Worm (Caenorhabditis elegans) whole organism, young adult: ENCODE measurements around the gene dmsr-8.

Experiments
- K12H6.12 ChIP-seq: fragments of 200-800 bp; sonication (Bioruptor generic); optimal IDR thresholded peaks from 2 replicates; lab custom pipeline; 2018; ENCODE audit warnings: mild to moderate bottlenecking, missing genetic modification characterization, missing compliant biosample characterization
- egl-18 ChIP-seq: fragments of 200-800 bp; sonication (Bioruptor generic); IDR thresholded peaks from 2 replicates; pipeline ENCODE4 v1.3.6; 2022; ENCODE audit warnings: missing genetic modification reagents, missing genetic modification characterization, missing compliant biosample characterization
- ets-4 ChIP-seq: fragments of 200-800 bp; sonication (Bioruptor generic); optimal IDR thresholded peaks from 2 replicates; lab custom pipeline; 2018; ENCODE audit warnings: mild to moderate bottlenecking, missing genetic modification characterization, missing compliant biosample characterization
- nhr-90 ChIP-seq: sonication (generic microtip); optimal IDR thresholded peaks from 2 replicates; lab custom pipeline; 2016; ENCODE audit warnings: missing genotype, mild to moderate bottlenecking, missing genetic modification characterization, missing compliant biosample characterization
- sea-2 ChIP-seq: fragments of 200-800 bp; sonication (Bioruptor generic); IDR thresholded peaks from 2 replicates; pipeline ENCODE4 v1.3.6; 2022; ENCODE audit warnings: missing genetic modification characterization, missing compliant biosample characterization
- ztf-3 ChIP-seq: fragments of 200-800 bp; sonication (Bioruptor generic); optimal IDR thresholded peaks from 2 replicates; lab custom pipeline; 2018; ENCODE audit warnings: mild to moderate bottlenecking, missing genetic modification characterization, missing compliant biosample characterization

- no peak for TF ChIP-seq ztf-3
- TF ChIP-seq ets-4 (GFP tag; lab: Kevin White, UChicago) = no peak
- no peak for TF ChIP-seq nhr-90 (tag; lab: Kevin White, UChicago)
- TF ChIP-seq sea-2 = no peak
- TF ChIP-seq egl-18 (GFP tag; lab: Robert Waterston, UW) = no peak
- no peak for TF ChIP-seq K12H6.12 (tag; lab: Kevin White, UChicago)
Measured at ce11 chrV:10536095-10536691, 22.0 kb upstream of the dmsr-8 start, which contains the start of gene ppm-1.A.
